Worm (Caenorhabditis elegans): ENCODE measurements around the gene gar-2.

The gar-2 gene

ce11 chrIII:6341878-6342453 is 32.8 kb downstream of the gar-2 start, which contains the start of gene rpn-13 (continued):
- TF ChIP-seq nhr-28 (tag; optimal IDR thresholded peaks at IDR 0.05) (no peak), lin-15B (tag; optimal IDR thresholded peaks at IDR 0.05) (peak; percentile 46), nfya-1 (tag; optimal IDR thresholded peaks at IDR 0.05; ENCODE audit: insufficient read depth) (peak; percentile 87), ztf-11 (tag; optimal IDR thresholded peaks at IDR 0.05) (no peak), elt-3 (tag; optimal IDR thresholded peaks at IDR 0.05) (no peak), aly-2 (tag; optimal IDR thresholded peaks at IDR 0.05) (no peak), eor-1 (tag; optimal IDR thresholded peaks at IDR 0.05) (no peak), jun-1 (tag; optimal IDR thresholded peaks at IDR 0.05) (no peak), daf-12 (tag; optimal IDR thresholded peaks at IDR 0.05) (no peak), snpc-4 (tag; optimal IDR thresholded peaks at IDR 0.05) (peak; percentile 28), R02D3.7 (tag; optimal IDR thresholded peaks at IDR 0.05) (no peak), mml-1 (tag; optimal IDR thresholded peaks at IDR 0.05) (no peak), hmg-11 (tag; optimal IDR thresholded peaks at IDR 0.05) (peak; percentile 42), nhr-12 (tag; optimal IDR thresholded peaks at IDR 0.05) (no peak), nhr-77 (tag; optimal IDR thresholded peaks at IDR 0.05) (no peak), nhr-23 (tag; optimal IDR thresholded peaks at IDR 0.05) (peak; percentile 53)

- TF ChIP-seq lin-15B (tag; optimal IDR thresholded peaks at IDR 0.05): no peak
- TF ChIP-seq mdl-1 (tag; optimal IDR thresholded peaks at IDR 0.05): no peak
- TF ChIP-seq snpc-4 (tag; optimal IDR thresholded peaks at IDR 0.05): no peak
- no peak for TF ChIP-seq nhr-67 (tag; optimal IDR thresholded peaks at IDR 0.05)
- no peak for TF ChIP-seq nhr-25 (tag; optimal IDR thresholded peaks at IDR 0.05)
These were observed 34.1 kb downstream of the gar-2 start, which contains the start of gene C56G2.9 for ce11 chrIII:6343229-6343628. Gene C56G2.9 (minus strand): TSS chrIII:6343329.

- no peak for TF ChIP-seq mml-1 (tag; optimal IDR thresholded peaks at IDR 0.05)
- TF ChIP-seq nhr-77 (tag; optimal IDR thresholded peaks at IDR 0.05): no peak
- TF ChIP-seq zag-1 (tag; optimal IDR thresholded peaks at IDR 0.05): no peak
- peak; percentile 81 for TF ChIP-seq snpc-4 (tag; optimal IDR thresholded peaks at IDR 0.05)
- peak; percentile 54 for TF ChIP-seq ceh-82 (tag; optimal IDR thresholded peaks at IDR 0.05)
- peak; percentile 32 for TF ChIP-seq skn-1 (tag; optimal IDR thresholded peaks at IDR 0.05)
- no peak for TF ChIP-seq ZK546.5 (tag; optimal IDR thresholded peaks at IDR 0.05)
- TF ChIP-seq unc-39 (tag; optimal IDR thresholded peaks at IDR 0.05): no peak
- TF ChIP-seq eor-1 (tag; optimal IDR thresholded peaks at IDR 0.05): no peak
- no peak for TF ChIP-seq sea-2 (GFP tag; optimal IDR thresholded peaks at IDR 0.05)
- no peak for TF ChIP-seq nhr-67 (tag; optimal IDR thresholded peaks at IDR 0.05)
- no peak for TF ChIP-seq unc-62 (GFP tag; optimal IDR thresholded peaks at IDR 0.05)
- no peak for TF ChIP-seq ztf-11 (tag; optimal IDR thresholded peaks at IDR 0.05)
- TF ChIP-seq ceh-16 (tag; optimal IDR thresholded peaks at IDR 0.05): no peak
- TF ChIP-seq daf-12 (tag; optimal IDR thresholded peaks at IDR 0.05): no peak
- TF ChIP-seq fos-1 (tag; optimal IDR thresholded peaks at IDR 0.05): no peak
- TF ChIP-seq hmg-11 (tag; optimal IDR thresholded peaks at IDR 0.05): peak; percentile 92
- TF ChIP-seq elt-3 (tag; optimal IDR thresholded peaks at IDR 0.05): no peak
- no peak for TF ChIP-seq nhr-28 (tag; optimal IDR thresholded peaks at IDR 0.05)
- TF ChIP-seq ceh-9 (tag; optimal IDR thresholded peaks at IDR 0.05): no peak
- TF ChIP-seq nhr-23 (tag; optimal IDR thresholded peaks at IDR 0.05): peak; percentile 79
- TF ChIP-seq lin-39 (tag; optimal IDR thresholded peaks at IDR 0.05): peak; percentile 52
- peak; percentile 36 for TF ChIP-seq pqm-1 (tag; optimal IDR thresholded peaks at IDR 0.05)
- TF ChIP-seq nhr-25 (tag; optimal IDR thresholded peaks at IDR 0.05): peak; percentile 87
- TF ChIP-seq lsy-12 (tag; optimal IDR thresholded peaks at IDR 0.05): peak; percentile 75
- TF ChIP-seq tbx-2 (tag; optimal IDR thresholded peaks at IDR 0.05): peak; percentile 35
- peak; percentile 95 for TF ChIP-seq pha-4 (tag; optimal IDR thresholded peaks at IDR 0.05)
- TF ChIP-seq fkh-10 (GFP tag; optimal IDR thresholded peaks at IDR 0.05): no peak
- TF ChIP-seq elt-2 (tag; optimal IDR thresholded peaks at IDR 0.05): peak; percentile 54
- no peak for TF ChIP-seq egl-27 (tag; optimal IDR thresholded peaks at IDR 0.05)
- no peak for TF ChIP-seq egl-5 (tag; optimal IDR thresholded peaks at IDR 0.05)
- peak; percentile 72 for TF ChIP-seq jun-1 (tag; optimal IDR thresholded peaks at IDR 0.05)
- peak; percentile 81 for TF ChIP-seq lin-15B (tag; optimal IDR thresholded peaks at IDR 0.05)
- TF ChIP-seq ztf-4 (tag; optimal IDR thresholded peaks at IDR 0.05): no peak
- TF ChIP-seq nfya-1 (tag; optimal IDR thresholded peaks at IDR 0.05; ENCODE audit: insufficient read depth): peak; percentile 92
- no peak for TF ChIP-seq nhr-76 (tag; optimal IDR thresholded peaks at IDR 0.05)
- TF ChIP-seq mdl-1 (tag; optimal IDR thresholded peaks at IDR 0.05): no peak
- TF ChIP-seq elt-1 (tag; optimal IDR thresholded peaks at IDR 0.05): no peak
- TF ChIP-seq R02D3.7 (tag; optimal IDR thresholded peaks at IDR 0.05): peak; percentile 53
- TF ChIP-seq ceh-28 (tag; optimal IDR thresholded peaks at IDR 0.05): peak; percentile 47
- no peak for TF ChIP-seq aly-2 (tag; optimal IDR thresholded peaks at IDR 0.05)
- peak; percentile 36 for TF ChIP-seq nhr-43 (tag; optimal IDR thresholded peaks at IDR 0.05; ENCODE audit: poor library complexity, severe bottlenecking)
- TF ChIP-seq fkh-2 (tag; optimal IDR thresholded peaks at IDR 0.05): no peak
- no peak for TF ChIP-seq nhr-12 (tag; optimal IDR thresholded peaks at IDR 0.05)
- no peak for TF ChIP-seq nhr-11 (tag; optimal IDR thresholded peaks at IDR 0.05)
- peak; percentile 73 for TF ChIP-seq ama-1 (optimal IDR thresholded peaks at IDR 0.05)
- no peak for TF ChIP-seq nhr-237 (tag; optimal IDR thresholded peaks at IDR 0.05)
These were observed 35.6 kb downstream of the gar-2 start for ce11 chrIII:6344737-6345136.
